Fruit fly (Drosophila melanogaster) whole organism, embryonic: ENCODE results near the gene CG31883.

ENCODE experiments used
- Asciz ChIP-seq: fragments of 200-800 bp; sonication (Bioruptor generic); optimal IDR thresholded peaks from 2 replicates; lab custom pipeline; 2017; ENCODE audit warnings: missing biosample characterization, mild to moderate bottlenecking, missing genetic modification characterization, missing genetic modification reagents
- CG1024 ChIP-seq: fragments of 200-800 bp; sonication (Bioruptor generic); IDR thresholded peaks from 2 replicates; pipeline ENCODE4 v1.3.6; 2022; ENCODE audit warnings: missing biosample characterization, missing genetic modification characterization
- CG10565 ChIP-seq: fragments of 200-800 bp; sonication (Bioruptor generic); optimal IDR thresholded peaks from 3 replicates; lab custom pipeline; 2016; ENCODE audit warnings: missing biosample characterization, mild to moderate bottlenecking, missing genetic modification characterization
- CG12219 ChIP-seq: fragments of 200-800 bp; sonication (Bioruptor generic); optimal IDR thresholded peaks from 3 replicates; lab custom pipeline; 2018; ENCODE audit warnings: missing biosample characterization, mild to moderate bottlenecking, missing genetic modification characterization
- CG12299 ChIP-seq: fragments of 200-800 bp; sonication (Bioruptor generic); optimal IDR thresholded peaks from 2 replicates; lab custom pipeline; 2018; ENCODE audit warnings: missing biosample characterization, mild to moderate bottlenecking, missing genetic modification characterization
- CG13287 ChIP-seq: fragments of 200-800 bp; sonication (Bioruptor generic); IDR thresholded peaks from 2 replicates; pipeline ENCODE4 v1.3.6; 2022; ENCODE audit warnings: missing biosample characterization, missing genetic modification characterization; ENCODE audit not compliant: partially characterized antibody
- CG1529 ChIP-seq: fragments of 200-800 bp; sonication (Bioruptor generic); optimal IDR thresholded peaks from 3 replicates; lab custom pipeline; 2018; ENCODE audit warnings: missing biosample characterization, missing genetic modification characterization
- CG16779 ChIP-seq: fragments of 200-800 bp; sonication (Bioruptor generic); IDR thresholded peaks from 2 replicates; pipeline ENCODE4 v1.3.6; 2022; ENCODE audit warnings: missing biosample characterization, missing genetic modification characterization
- CG16813 ChIP-seq: fragments of 200-800 bp; sonication (Bioruptor generic); IDR thresholded peaks from 3 replicates; pipeline ENCODE4 v1.3.6; 2022; ENCODE audit warnings: missing biosample characterization, missing genetic modification characterization; ENCODE audit not compliant: partially characterized antibody
- CG1792 ChIP-seq: fragments of 200-800 bp; sonication (Bioruptor generic); optimal IDR thresholded peaks from 2 replicates; lab custom pipeline; 2016; ENCODE audit warnings: missing biosample characterization, missing genetic modification characterization
- CG1832 ChIP-seq: fragments of 200-800 bp; sonication (Bioruptor generic); optimal IDR thresholded peaks from 2 replicates; lab custom pipeline; 2017; ENCODE audit warnings: missing biosample characterization, mild to moderate bottlenecking, missing genetic modification characterization, inconsistent platforms
- CG18476 ChIP-seq: fragments of 200-800 bp; sonication (Bioruptor generic); optimal IDR thresholded peaks from 2 replicates; lab custom pipeline; 2016; ENCODE audit warnings: missing biosample characterization, mild to moderate bottlenecking, missing genetic modification characterization
- CG18764 ChIP-seq: fragments of 200-800 bp; sonication (Bioruptor generic); optimal IDR thresholded peaks from 3 replicates; lab custom pipeline; 2016; ENCODE audit warnings: missing biosample characterization, missing genetic modification characterization
- CG30020 ChIP-seq: fragments of 200-800 bp; optimal IDR thresholded peaks from 2 replicates; lab custom pipeline; 2019; ENCODE audit warnings: missing biosample characterization, mild to moderate bottlenecking, missing genetic modification characterization, moderate library complexity
- CG30403 ChIP-seq: fragments of 200-800 bp; sonication (Bioruptor generic); optimal IDR thresholded peaks from 3 replicates; lab custom pipeline; 2016; ENCODE audit warnings: missing biosample characterization, missing genetic modification characterization
- CG30431 ChIP-seq: fragments of 200-800 bp; sonication (Bioruptor generic); optimal IDR thresholded peaks from 2 replicates; lab custom pipeline; 2017; ENCODE audit warnings: missing biosample characterization, missing genetic modification characterization
- CG34376 ChIP-seq: fragments of 200-800 bp; sonication (Bioruptor generic); optimal IDR thresholded peaks from 2 replicates; lab custom pipeline; 2018; ENCODE audit warnings: missing biosample characterization, mild to moderate bottlenecking, missing genetic modification characterization
- CG6765 ChIP-seq: fragments of 200-800 bp; sonication (Bioruptor generic); optimal IDR thresholded peaks from 3 replicates; lab custom pipeline; 2017; ENCODE audit warnings: missing biosample characterization, mild to moderate bottlenecking, missing genetic modification characterization
- CG6854 ChIP-seq: fragments of 200-800 bp; sonication (Bioruptor generic); optimal IDR thresholded peaks from 3 replicates; lab custom pipeline; 2017; ENCODE audit warnings: missing biosample characterization, mild to moderate bottlenecking, missing genetic modification characterization
- CG7745 ChIP-seq: fragments of 200-800 bp; sonication (Bioruptor generic); optimal IDR thresholded peaks from 2 replicates; lab custom pipeline; 2018; ENCODE audit warnings: missing biosample characterization, mild to moderate bottlenecking, missing genetic modification characterization, moderate library complexity
- CG7786 ChIP-seq: fragments of 200-800 bp; sonication (Bioruptor generic); optimal IDR thresholded peaks from 2 replicates; lab custom pipeline; 2016; ENCODE audit warnings: missing biosample characterization, missing genetic modification characterization
- CG8765 ChIP-seq: fragments of 200-800 bp; sonication (Bioruptor generic); IDR thresholded peaks from 2 replicates; pipeline ENCODE4 v1.3.6; 2022; ENCODE audit warnings: missing biosample characterization, missing genetic modification characterization
- CG9817 ChIP-seq: fragments of 200-800 bp; sonication (Bioruptor generic); optimal IDR thresholded peaks from 2 replicates; lab custom pipeline; 2018; ENCODE audit warnings: missing biosample characterization, mild to moderate bottlenecking, missing genetic modification characterization, moderate library complexity
- CG9932 ChIP-seq: fragments of 200-800 bp; sonication (Bioruptor generic); IDR thresholded peaks from 2 replicates; pipeline ENCODE4 v1.3.6; 2022; ENCODE audit warnings: missing biosample characterization, missing genetic modification characterization
- CHES-1-like ChIP-seq: fragments of 200-800 bp; sonication (Bioruptor generic); optimal IDR thresholded peaks from 2 replicates; lab custom pipeline; 2016; ENCODE audit warnings: missing biosample characterization, missing genetic modification characterization
- Dfd ChIP-seq, 2 experiments: fragments of >200 bp; optimal IDR thresholded peaks; 2 replicates each; lab custom pipeline; 2017; ENCODE audit warnings: missing biosample characterization in 2 of 2, missing genetic modification characterization in 2 of 2
- Dip2 ChIP-seq: fragments of 200-800 bp; sonication (Bioruptor generic); IDR thresholded peaks from 2 replicates; pipeline ENCODE4 v1.3.6; 2022; ENCODE audit warnings: missing biosample characterization, missing genetic modification characterization
- ERR ChIP-seq: fragments of 200-800 bp; sonication (Bioruptor generic); optimal IDR thresholded peaks from 2 replicates; lab custom pipeline; 2016; ENCODE audit warnings: missing biosample characterization, missing genetic modification characterization
- Fer2 ChIP-seq: fragments of 200-800 bp; sonication (Bioruptor generic); optimal IDR thresholded peaks from 2 replicates; lab custom pipeline; 2018; ENCODE audit warnings: missing biosample characterization, mild to moderate bottlenecking, missing genetic modification characterization, moderate library complexity
- Gug ChIP-seq: fragments of 200-800 bp; sonication (Bioruptor generic); IDR thresholded peaks from 4 replicates; pipeline ENCODE4 v1.3.6; 2022; ENCODE audit warnings: missing biosample characterization, missing genetic modification characterization
- MESR4 ChIP-seq: fragments of 200-800 bp; sonication (Bioruptor generic); optimal IDR thresholded peaks from 2 replicates; lab custom pipeline; 2018; ENCODE audit warnings: missing biosample characterization, mild to moderate bottlenecking, missing genetic modification characterization, moderate library complexity
- NFAT ChIP-seq: fragments of 200-800 bp; sonication (Bioruptor generic); IDR thresholded peaks from 2 replicates; pipeline ENCODE4 v1.3.6; 2022; ENCODE audit warnings: missing biosample characterization, missing genetic modification characterization
- Oaz ChIP-seq: fragments of 200-800 bp; sonication (Bioruptor generic); IDR thresholded peaks from 2 replicates; pipeline ENCODE4 v1.3.6; 2022; ENCODE audit warnings: missing biosample characterization, missing genetic modification characterization
- Optix ChIP-seq: fragments of 200-800 bp; sonication (Bioruptor generic); IDR thresholded peaks from 3 replicates; pipeline ENCODE4 v1.3.6; 2022; ENCODE audit warnings: missing biosample characterization, missing genetic modification characterization
- Ravus ChIP-seq: fragments of 200-800 bp; sonication (Bioruptor generic); IDR thresholded peaks from 2 replicates; pipeline ENCODE4 v1.3.6; 2022; ENCODE audit warnings: missing biosample characterization, missing genetic modification characterization
- Rx ChIP-seq: fragments of 200-800 bp; sonication (Bioruptor generic); IDR thresholded peaks from 2 replicates; pipeline ENCODE4 v1.3.6; 2022; ENCODE audit warnings: missing biosample characterization, missing genetic modification characterization
- Tbp ChIP-seq: fragments of >200 bp; optimal IDR thresholded peaks from 2 replicates; lab custom pipeline; 2018; ENCODE audit warnings: missing biosample characterization, missing genetic modification characterization
- bigmax ChIP-seq: fragments of 200-800 bp; sonication (Bioruptor generic); optimal IDR thresholded peaks from 2 replicates; lab custom pipeline; 2018; ENCODE audit warnings: missing biosample characterization, mild to moderate bottlenecking, missing genetic modification characterization
- cg ChIP-seq: fragments of 200-800 bp; sonication (Bioruptor generic); optimal IDR thresholded peaks from 3 replicates; lab custom pipeline; 2019; ENCODE audit warnings: missing biosample characterization, mild to moderate bottlenecking, missing genetic modification characterization, moderate library complexity
- chm ChIP-seq: fragments of 200-800 bp; sonication (Bioruptor generic); IDR thresholded peaks from 2 replicates; pipeline ENCODE4 v1.3.6; 2022; ENCODE audit warnings: missing biosample characterization, missing genetic modification characterization
- crc ChIP-seq: fragments of 200-800 bp; sonication (Bioruptor generic); optimal IDR thresholded peaks from 2 replicates; lab custom pipeline; 2016; ENCODE audit warnings: missing biosample characterization, missing genetic modification characterization
- cwo ChIP-seq: fragments of 200-800 bp; sonication (Bioruptor generic); optimal IDR thresholded peaks from 3 replicates; lab custom pipeline; 2017; ENCODE audit warnings: missing biosample characterization, missing genetic modification characterization, mild to moderate bottlenecking, moderate library complexity, missing genetic modification reagents
- dysf ChIP-seq: fragments of 200-800 bp; sonication (Bioruptor generic); IDR thresholded peaks from 3 replicates; pipeline ENCODE4 v1.3.6; 2022; ENCODE audit warnings: missing biosample characterization, missing genetic modification characterization
- fd102C ChIP-seq: fragments of 200-800 bp; sonication (Bioruptor generic); optimal IDR thresholded peaks from 2 replicates; lab custom pipeline; 2018; ENCODE audit warnings: missing biosample characterization, mild to moderate bottlenecking, missing genetic modification characterization, moderate library complexity
- gsb ChIP-seq: fragments of 200-800 bp; sonication (Bioruptor generic); IDR thresholded peaks from 2 replicates; pipeline ENCODE4 v1.3.6; 2022; ENCODE audit warnings: missing biosample characterization, missing genetic modification characterization
- hkb ChIP-seq, 2 experiments: fragments of 200-800 bp in 1 of 2; fragments of >200 bp in 1 of 2; sonication (Bioruptor generic) in 1 of 2; IDR thresholded peaks in 1 of 2; optimal IDR thresholded peaks in 1 of 2; 2 replicates each; pipeline versions ENCODE4 v1.3.6 to Lab custom; 2017 to 2022; ENCODE audit warnings: missing biosample characterization in 1 of 2, missing genetic modification characterization in 1 of 2
- inv ChIP-seq: fragments of 200-800 bp; sonication (Bioruptor generic); IDR thresholded peaks from 2 replicates; pipeline ENCODE4 v1.3.6; 2022; ENCODE audit warnings: missing biosample characterization, missing genetic modification characterization; ENCODE audit not compliant: partially characterized antibody
- jumu ChIP-seq: fragments of 200-800 bp; sonication (Bioruptor generic); optimal IDR thresholded peaks from 3 replicates; lab custom pipeline; 2016; ENCODE audit warnings: missing biosample characterization, missing genetic modification characterization
- row ChIP-seq: fragments of 200-800 bp; sonication (Bioruptor generic); IDR thresholded peaks from 3 replicates; pipeline ENCODE4 v1.3.6; 2022; ENCODE audit warnings: missing biosample characterization, missing genetic modification characterization
- wor ChIP-seq: fragments of 200-800 bp; sonication (Bioruptor generic); IDR thresholded peaks from 2 replicates; pipeline ENCODE4 v1.3.6; 2022; ENCODE audit warnings: missing biosample characterization, missing genetic modification characterization
- zfh2 ChIP-seq: fragments of 200-800 bp; sonication (Bioruptor generic); optimal IDR thresholded peaks from 2 replicates; lab custom pipeline; 2016; ENCODE audit warnings: missing biosample characterization, missing genetic modification characterization

The CG31883 gene

DNA sequence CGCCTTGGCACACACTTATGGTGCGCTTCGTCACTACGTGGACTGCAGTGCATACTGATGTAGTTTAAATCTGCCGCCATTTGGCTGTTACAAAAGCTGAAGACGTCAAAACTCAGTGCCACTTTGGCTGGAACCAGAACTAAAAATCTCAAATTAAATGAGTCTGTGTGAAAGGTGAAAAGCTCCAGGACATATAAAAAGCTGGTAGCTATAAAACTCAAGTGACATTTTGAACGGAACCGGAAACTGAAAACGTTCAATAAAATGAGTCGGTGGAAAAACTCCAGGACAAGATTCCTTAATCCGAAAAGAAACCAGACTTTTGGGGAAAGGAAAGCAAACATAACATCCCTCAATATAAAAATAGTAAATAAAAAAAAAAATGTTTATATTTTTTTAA is 37.5 kb upstream of the CG31883 start (continued):
- TF ChIP-seq CG12219 (no peak), Fer2 (tag; lab: Kevin White, UChicago) (peak; percentile 55), inv (GFP tag; lab: Robert Waterston, UW) (no peak), hkb (optimal IDR thresholded peaks at IDR 0.05; lab: Kevin White, UChicago) (no peak), hkb (GFP tag; IDR thresholded peaks at IDR 0.05; lab: Robert Waterston, UW) (peak; percentile 82), CG1024 (GFP tag; lab: Robert Waterston, UW) (peak; percentile 50; the same call in 1 of the 2 replicates), CG1832 (GFP tag; lab: Kevin White, UChicago) (no peak), CG1792 (GFP tag; lab: Kevin White, UChicago) (peak; percentile 44), CG9817 (tag; lab: Kevin White, UChicago) (no peak), CG6765 (peak; percentile 87), CG18476 (GFP tag; lab: Kevin White, UChicago) (peak; percentile 1), Oaz (GFP tag; lab: Robert Waterston, UW) (peak; percentile 30; the same call in 1 of the 2 replicates), Rx (GFP tag; lab: Robert Waterston, UW) (peak; percentile 39), CG12299 (tag; lab: Kevin White, UChicago) (no peak), CG7786 (no peak), row (GFP tag; lab: Robert Waterston, UW) (no peak), Asciz (peak; percentile 70), jumu (GFP tag; lab: Kevin White, UChicago) (no peak), Optix (GFP tag; lab: Robert Waterston, UW) (no peak), NFAT (peak; percentile 77; the same call in 1 of the 2 replicates), ERR (GFP tag; lab: Kevin White, UChicago) (no peak), chm (no peak), CG16779 (GFP tag; lab: Robert Waterston, UW) (peak; percentile 4; the same call in 1 of the 2 replicates), MESR4 (no peak), CG8765 (GFP tag; lab: Robert Waterston, UW) (no peak), Tbp (no peak), CG10565 (GFP tag; lab: Kevin White, UChicago) (no peak), bigmax (GFP tag; lab: Kevin White, UChicago) (peak; percentile 20), CG18764 (peak; percentile 13), zfh2 (no peak), Dfd (GFP tag; optimal IDR thresholded peaks at IDR 0.05; lab: Kevin White, UChicago) (no peak), CG1529 (GFP tag; lab: Kevin White, UChicago) (no peak), wor (GFP tag; lab: Robert Waterston, UW) (no peak), CHES-1-like (GFP tag; lab: Kevin White, UChicago) (no peak), cg (no peak), gsb (GFP tag; lab: Robert Waterston, UW) (0 out of 2 replicates have a peak, but pooled peaks have one; percentile 13), CG7745 (tag; lab: Kevin White, UChicago) (no peak), fd102C (no peak), CG34376 (GFP tag; lab: Kevin White, UChicago) (peak; percentile 65), cwo (peak; percentile 40), Dip2 (GFP tag; lab: Robert Waterston, UW) (no peak), CG16813 (GFP tag; lab: Robert Waterston, UW) (no peak), CG6854 (GFP tag; lab: Kevin White, UChicago) (peak; percentile 26), CG30431 (GFP tag; lab: Kevin White, UChicago) (no peak), dysf (GFP tag; lab: Robert Waterston, UW) (peak; percentile 55; the same call in 2 of the 3 replicates), Ravus (GFP tag; lab: Robert Waterston, UW) (no peak), CG9932 (GFP tag; lab: Robert Waterston, UW) (no peak), CG30403 (no peak), CG13287 (GFP tag; lab: Robert Waterston, UW) (no peak; the same call in 1 of the 2 replicates), CG30020 (tag; lab: Kevin White, UChicago) (no peak), Gug (GFP tag; lab: Robert Waterston, UW) (no peak), crc (GFP tag; lab: Kevin White, UChicago) (no peak)
